Worm (Caenorhabditis elegans) whole organism, young adult: ENCODE results near the gene T19C3.6.
A peak's percentile ranks its signal among the peaks of the same experiment; 100 is the strongest.

ENCODE experiments used
- B0019.2 ChIP-seq: fragments of 200-800 bp; sonication (Bioruptor generic); conservative IDR thresholded peaks from 2 replicates; pipeline ENCODE4 v1.3.6; 2022; ENCODE audit warnings: missing genetic modification reagents, missing genetic modification characterization, missing compliant biosample characterization
- B0035.1 ChIP-seq: sonication (generic microtip); optimal IDR thresholded peaks from 2 replicates; lab custom pipeline; 2016; ENCODE audit warnings: missing genetic modification characterization, mild to moderate bottlenecking, missing compliant biosample characterization, missing genotype, missing genetic modification reagents
- B0261.1 ChIP-seq: sonication (generic microtip); optimal IDR thresholded peaks from 2 replicates; lab custom pipeline; 2016; ENCODE audit warnings: mild to moderate bottlenecking, missing genetic modification characterization, moderate library complexity, missing compliant biosample characterization
- C06A6.2 ChIP-seq: fragments of 200-800 bp; sonication (Bioruptor generic); conservative IDR thresholded peaks from 2 replicates; pipeline ENCODE4 v1.3.6; 2022; ENCODE audit warnings: missing genetic modification characterization, missing compliant biosample characterization
- D2030.7 ChIP-seq: fragments of 200-800 bp; sonication (Bioruptor generic); IDR thresholded peaks from 2 replicates; pipeline ENCODE4 v1.3.6; 2022; ENCODE audit warnings: missing genetic modification reagents, missing genetic modification characterization, missing compliant biosample characterization
- F33H1.4 ChIP-seq: fragments of 200-800 bp; sonication (Bioruptor generic); IDR thresholded peaks from 2 replicates; pipeline ENCODE4 v1.3.6; 2022; ENCODE audit warnings: missing genetic modification reagents, missing genetic modification characterization, missing compliant biosample characterization
- F39B2.1 ChIP-seq: fragments of 200-800 bp; sonication (Bioruptor generic); IDR thresholded peaks from 2 replicates; pipeline ENCODE4 v1.3.6; 2022; ENCODE audit warnings: missing genetic modification reagents, missing genetic modification characterization, missing compliant biosample characterization
- T26A5.8 ChIP-seq: sonication (generic microtip); optimal IDR thresholded peaks from 2 replicates; lab custom pipeline; 2016; ENCODE audit warnings: missing genetic modification characterization, missing compliant biosample characterization
- Y53G8AR.9 ChIP-seq: fragments of 200-800 bp; sonication (Bioruptor generic); conservative IDR thresholded peaks from 2 replicates; pipeline ENCODE4 v1.3.6; 2022; ENCODE audit warnings: missing genetic modification reagents, missing genetic modification characterization, missing compliant biosample characterization
- Y56A3A.18 ChIP-seq: fragments of 200-800 bp; sonication (Bioruptor generic); IDR thresholded peaks from 2 replicates; pipeline ENCODE4 v1.3.6; 2022; ENCODE audit warnings: missing genetic modification reagents, missing genetic modification characterization, missing compliant biosample characterization
- ZK185.1 ChIP-seq: sonication (generic microtip); optimal IDR thresholded peaks from 2 replicates; lab custom pipeline; 2016; ENCODE audit warnings: mild to moderate bottlenecking, missing genetic modification characterization, missing compliant biosample characterization; ENCODE audit not compliant: poor library complexity, severe bottlenecking
- aptf-2 ChIP-seq: fragments of 200-800 bp; sonication (Bioruptor generic); conservative IDR thresholded peaks from 2 replicates; pipeline ENCODE4 v1.3.6; 2022; ENCODE audit warnings: missing genetic modification reagents, missing genetic modification characterization, missing compliant biosample characterization
- aptf-3 ChIP-seq: fragments of 200-800 bp; sonication (Bioruptor generic); IDR thresholded peaks from 2 replicates; pipeline ENCODE4 v1.3.6; 2022; ENCODE audit warnings: missing genetic modification characterization, missing compliant biosample characterization
- atf-7 ChIP-seq: sonication (generic microtip); optimal IDR thresholded peaks from 2 replicates; lab custom pipeline; 2017; ENCODE audit warnings: mild to moderate bottlenecking, missing genetic modification characterization, missing compliant biosample characterization
- bed-1 ChIP-seq: fragments of 200-800 bp; sonication (Bioruptor generic); IDR thresholded peaks from 2 replicates; pipeline ENCODE4 v1.3.6; 2022; ENCODE audit warnings: missing genetic modification reagents, missing genetic modification characterization, missing compliant biosample characterization
- ceh-79 ChIP-seq: sonication (generic microtip); optimal IDR thresholded peaks from 2 replicates; lab custom pipeline; 2017; ENCODE audit warnings: mild to moderate bottlenecking, missing genetic modification characterization, missing compliant biosample characterization
- die-1 ChIP-seq: sonication (generic microtip); optimal IDR thresholded peaks from 2 replicates; lab custom pipeline; 2016; ENCODE audit warnings: missing genotype, mild to moderate bottlenecking, missing genetic modification characterization, missing compliant biosample characterization
- efl-1 ChIP-seq: fragments of 150-350 bp; optimal IDR thresholded peaks from 2 replicates; lab custom pipeline; 2014; ENCODE audit warnings: missing biosample characterization, missing genetic modification reagents, missing genetic modification characterization
- egrh-3 ChIP-seq: fragments of 200-800 bp; sonication (Bioruptor generic); IDR thresholded peaks from 2 replicates; pipeline ENCODE4 v1.3.6; 2022; ENCODE audit warnings: missing genetic modification reagents, missing genetic modification characterization, missing compliant biosample characterization
- ets-4 ChIP-seq: fragments of 200-800 bp; sonication (Bioruptor generic); optimal IDR thresholded peaks from 2 replicates; lab custom pipeline; 2018; ENCODE audit warnings: mild to moderate bottlenecking, missing genetic modification characterization, missing compliant biosample characterization
- him-1 ChIP-seq: sonication (generic microtip); optimal IDR thresholded peaks from 2 replicates; lab custom pipeline; 2016; ENCODE audit warnings: missing genotype, missing genetic modification reagents, missing genetic modification characterization, missing compliant biosample characterization
- hmg-1.2 ChIP-seq: fragments of 200-800 bp; sonication (Bioruptor generic); IDR thresholded peaks from 2 replicates; pipeline ENCODE4 v1.3.6; 2022; ENCODE audit warnings: missing genetic modification reagents, missing genetic modification characterization, missing compliant biosample characterization
- hmg-20 ChIP-seq: fragments of 200-800 bp; sonication (Bioruptor generic); IDR thresholded peaks from 2 replicates; pipeline ENCODE4 v1.3.6; 2022; ENCODE audit warnings: missing genetic modification reagents, missing genetic modification characterization, missing compliant biosample characterization
- hsf-1 ChIP-seq: fragments of 200-800 bp; sonication (Bioruptor generic); IDR thresholded peaks from 2 replicates; pipeline ENCODE4 v1.3.6; 2022; ENCODE audit warnings: missing genetic modification reagents, missing genetic modification characterization, missing compliant biosample characterization
- let-607 ChIP-seq, 2 experiments: fragments of 200-800 bp in 1 of 2; sonication (Bioruptor generic) in 1 of 2; sonication (generic microtip) in 1 of 2; optimal IDR thresholded peaks; 2 replicates each; lab custom pipeline; 2016 to 2018; ENCODE audit warnings: mild to moderate bottlenecking in 2 of 2, missing compliant biosample characterization in 2 of 2, missing genetic modification characterization in 2 of 2, moderate library complexity in 2 of 2, missing genotype in 1 of 2
- lin-35 ChIP-seq, 3 experiments: fragments of 150-350 bp in 2 of 3; sonication (generic microtip) in 1 of 3; optimal IDR thresholded peaks; 2 replicates each; lab custom pipeline; 2014 to 2018; ENCODE audit warnings: missing biosample characterization in 3 of 3, missing genetic modification characterization in 3 of 3, missing genetic modification reagents in 3 of 3
- lsl-1 ChIP-seq: fragments of 200-800 bp; sonication (Bioruptor generic); optimal IDR thresholded peaks from 2 replicates; lab custom pipeline; 2018; ENCODE audit warnings: mild to moderate bottlenecking, missing genetic modification characterization, moderate library complexity, missing compliant biosample characterization
- mcd-1 ChIP-seq: fragments of 200-800 bp; sonication (Bioruptor generic); IDR thresholded peaks from 2 replicates; pipeline ENCODE4 v1.3.6; 2022; ENCODE audit warnings: missing genetic modification reagents, missing genetic modification characterization, missing compliant biosample characterization
- mel-28 ChIP-seq: sonication (generic microtip); optimal IDR thresholded peaks from 2 replicates; lab custom pipeline; 2016; ENCODE audit warnings: borderline replicate concordance, mild to moderate bottlenecking, missing genetic modification characterization, missing compliant biosample characterization
- nfya-1 ChIP-seq: sonication (generic microtip); optimal IDR thresholded peaks from 2 replicates; lab custom pipeline; 2017; ENCODE audit warnings: antibody characterized with exemption, missing compliant biosample characterization, missing genetic modification characterization, borderline replicate concordance; ENCODE audit not compliant: insufficient read depth
- nfya-2 ChIP-seq: fragments of 200-800 bp; sonication (Bioruptor generic); IDR thresholded peaks from 2 replicates; pipeline ENCODE4 v1.3.6; 2022; ENCODE audit warnings: missing genetic modification reagents, missing genetic modification characterization, missing compliant biosample characterization
- nhr-90 ChIP-seq: sonication (generic microtip); optimal IDR thresholded peaks from 2 replicates; lab custom pipeline; 2016; ENCODE audit warnings: missing genotype, mild to moderate bottlenecking, missing genetic modification characterization, missing compliant biosample characterization
- snpc-1.3 ChIP-seq: sonication (generic microtip); optimal IDR thresholded peaks from 2 replicates; lab custom pipeline; 2017; ENCODE audit warnings: missing genetic modification characterization, mild to moderate bottlenecking, missing compliant biosample characterization, antibody characterized with exemption, moderate library complexity, missing genotype, missing genetic modification reagents; ENCODE audit not compliant: insufficient read depth
- tbp1 ChIP-seq: fragments of 200-800 bp; sonication (Bioruptor generic); optimal IDR thresholded peaks from 2 replicates; lab custom pipeline; 2018; ENCODE audit warnings: mild to moderate bottlenecking, missing genetic modification characterization, missing compliant biosample characterization
- unc-62 ChIP-seq: fragments of 150-350 bp; optimal IDR thresholded peaks from 2 replicates; lab custom pipeline; 2014; ENCODE audit warnings: missing biosample characterization, missing genetic modification reagents, missing genetic modification characterization
- zim-3 ChIP-seq: sonication (generic microtip); optimal IDR thresholded peaks from 2 replicates; lab custom pipeline; 2017; ENCODE audit warnings: mild to moderate bottlenecking, missing genetic modification characterization, moderate library complexity, missing compliant biosample characterization
- ztf-25 ChIP-seq: fragments of 200-800 bp; sonication (Bioruptor generic); IDR thresholded peaks from 2 replicates; pipeline ENCODE4 v1.3.6; 2022; ENCODE audit warnings: missing genetic modification reagents, missing genetic modification characterization, missing compliant biosample characterization

T19C3.6 gene

DNA sequence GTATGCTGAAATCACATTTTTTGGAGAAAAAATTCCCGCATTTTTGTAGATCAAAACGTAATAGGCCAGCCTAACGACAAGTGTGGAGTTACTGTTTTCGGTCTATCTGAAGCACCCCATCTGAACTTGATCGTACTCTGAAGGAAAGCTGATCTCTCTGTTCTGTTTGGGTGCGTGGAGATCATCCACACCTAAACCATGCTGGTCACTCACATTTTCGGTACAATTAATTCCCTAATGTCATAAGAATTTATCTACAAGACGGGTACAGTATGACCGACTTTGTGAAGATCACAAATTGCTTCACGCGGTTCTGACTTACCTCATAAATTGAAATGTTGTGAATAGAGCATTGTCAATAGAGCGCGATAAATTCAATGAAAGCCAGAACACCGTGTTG is 18.6 kb upstream of the T19C3.6 start:
- TF ChIP-seq let-607 (tag; optimal IDR thresholded peaks at IDR 0.05; lab: Kevin White, UChicago) = no peak
- TF ChIP-seq die-1 (tag; lab: Kevin White, UChicago) = no peak
- TF ChIP-seq zim-3 (tag; lab: Kevin White, UChicago) = no peak
- no peak for TF ChIP-seq hsf-1
- TF ChIP-seq F33H1.4 (GFP tag; lab: Robert Waterston, UW) = no peak
- TF ChIP-seq tbp1 (GFP tag; lab: Kevin White, UChicago) = no peak
- no peak for TF ChIP-seq atf-7 (tag; lab: Kevin White, UChicago)
- TF ChIP-seq F39B2.1 (GFP tag; lab: Robert Waterston, UW) = no peak
- TF ChIP-seq mel-28 = no peak
- no peak for TF ChIP-seq B0035.1 (tag; lab: Kevin White, UChicago)
- TF ChIP-seq aptf-3 (GFP tag; lab: Robert Waterston, UW) = no peak
- no peak for TF ChIP-seq B0261.1

DNA sequence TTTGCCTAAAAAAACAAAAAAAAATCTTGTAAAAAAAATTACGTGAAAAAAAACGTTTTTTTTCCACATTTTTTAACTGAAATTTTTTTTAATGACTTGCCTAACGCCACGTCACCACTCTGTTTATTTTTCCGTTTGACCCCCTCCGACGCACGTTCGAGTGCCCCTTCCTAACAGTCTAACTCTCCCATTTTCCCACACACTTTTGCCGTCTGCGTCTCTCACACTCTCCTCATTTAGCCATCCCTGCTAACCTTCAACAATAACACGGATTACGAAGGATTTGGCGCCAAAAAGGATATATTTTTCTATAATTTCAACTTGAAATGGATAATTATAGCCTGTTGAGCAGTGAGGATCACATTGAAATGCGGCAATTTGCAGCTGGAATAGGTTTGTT is 15.9 kb upstream of the T19C3.6 start:
- no peak for TF ChIP-seq ceh-79 (tag; lab: Kevin White, UChicago)
- TF ChIP-seq nhr-90 (tag; lab: Kevin White, UChicago) = no peak
- TF ChIP-seq hmg-1.2 (GFP tag; lab: Robert Waterston, UW) = peak; percentile 69; the same call in 1 of the 2 replicates
- TF ChIP-seq him-1 = no peak
- TF ChIP-seq efl-1 (GFP tag; lab: Kevin White, UChicago) = no peak
- peak in 1 of 2 experiments; percentile 45 for TF ChIP-seq let-607 (tag; optimal IDR thresholded peaks at IDR 0.05; lab: Kevin White, UChicago)
- TF ChIP-seq B0019.2 (GFP tag; lab: Robert Waterston, UW) = no peak
- TF ChIP-seq, all 124 proteins: peak for 2

DNA sequence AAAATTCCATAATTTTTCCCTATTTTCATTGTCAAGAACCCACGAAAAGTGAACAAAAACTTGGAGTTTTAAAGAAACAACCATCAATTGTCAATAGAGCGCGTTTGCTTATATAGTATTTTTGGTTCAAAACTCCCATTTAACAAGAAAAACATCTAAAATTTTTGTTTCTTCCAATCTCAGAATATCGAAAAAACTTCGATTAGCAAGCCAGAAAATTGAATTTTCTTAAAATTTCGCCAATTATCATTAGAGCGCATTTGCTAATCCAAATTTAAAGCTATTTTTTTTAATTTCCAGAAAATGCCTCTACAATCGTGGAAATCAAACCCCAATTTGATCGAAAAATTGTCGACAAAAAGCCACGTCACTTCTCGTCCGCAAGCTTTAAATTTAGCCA is 15.1 kb upstream of the T19C3.6 start, which contains the start of gene orai-1:
Gene orai-1 (plus strand): TSS at position 301 of the 400 bp plus-strand sequence.
- TF ChIP-seq egrh-3 (GFP tag; lab: Robert Waterston, UW) (no peak), bed-1 (GFP tag; lab: Robert Waterston, UW) (no peak), C06A6.2 (GFP tag; lab: Robert Waterston, UW) (no peak), Y53G8AR.9 (GFP tag; lab: Robert Waterston, UW) (no peak)

DNA sequence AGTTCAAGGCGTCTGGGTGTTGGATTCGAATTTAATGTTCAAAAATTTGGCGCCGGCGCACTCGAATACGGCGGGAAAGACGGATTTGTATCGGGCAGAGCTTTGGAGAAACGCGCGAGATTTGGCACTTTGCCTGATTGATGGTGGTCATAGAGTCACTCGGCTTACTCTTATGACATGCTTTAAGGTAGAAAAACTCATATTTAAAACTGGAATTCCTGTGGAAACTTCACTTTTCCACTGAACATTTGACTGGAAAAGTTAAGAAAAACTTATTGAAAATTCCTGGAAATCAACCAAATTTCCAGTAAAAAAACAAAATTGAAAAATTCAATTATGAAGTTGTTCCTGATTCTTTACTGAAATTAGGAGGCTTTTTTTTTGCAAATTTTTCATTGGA is 13.3 kb upstream of the T19C3.6 start:
- TF ChIP-seq lin-35 (GFP tag; optimal IDR thresholded peaks at IDR 0.05; lab: Kevin White, UChicago) (no peak), lsl-1 (GFP tag; lab: Kevin White, UChicago) (no peak), snpc-1.3 (tag; lab: Kevin White, UChicago) (no peak), ZK185.1 (tag; lab: Kevin White, UChicago) (no peak), aptf-2 (GFP tag; lab: Robert Waterston, UW) (no peak), ztf-25 (GFP tag; lab: Robert Waterston, UW) (no peak), T26A5.8 (tag; lab: Kevin White, UChicago) (no peak), hmg-20 (GFP tag; lab: Robert Waterston, UW) (no peak), nfya-2 (no peak), Y56A3A.18 (GFP tag; lab: Robert Waterston, UW) (no peak), unc-62 (no peak), D2030.7 (GFP tag; lab: Robert Waterston, UW) (no peak), ets-4 (no peak), nfya-1 (no peak), mcd-1 (GFP tag; lab: Robert Waterston, UW) (no peak)
